Worm (Caenorhabditis elegans): ENCODE results near the gene tsp-17.

- TF ChIP-seq ztf-11 (tag; optimal IDR thresholded peaks at IDR 0.05) (no peak), elt-3 (tag; optimal IDR thresholded peaks at IDR 0.05) (no peak), nhr-77 (tag; optimal IDR thresholded peaks at IDR 0.05) (no peak), C34F6.9 (tag; optimal IDR thresholded peaks at IDR 0.05) (no peak), nhr-25 (tag; optimal IDR thresholded peaks at IDR 0.05) (no peak), ztf-1 (GFP tag; conservative IDR thresholded peaks at IDR 0.05) (no peak), lin-13 (GFP tag; optimal IDR thresholded peaks at IDR 0.05) (no peak)
These were observed 12.1 kb upstream of the tsp-17 start, which contains the start of gene snet-1 for ce11 chrX:3668842-3669241.
